Fruit fly (Drosophila melanogaster) Kc167 (cell line): ENCODE results near the gene cib.

ENCODE experiments used
- Myc ChIP-seq: fragments of >200 bp; optimal IDR thresholded peaks from 2 replicates; lab custom pipeline; 2017; ENCODE audit warnings: missing external identifiers
- Sin3A ChIP-seq: fragments of >200 bp; optimal IDR thresholded peaks from 2 replicates; lab custom pipeline; 2018; ENCODE audit warnings: missing external identifiers
- h ChIP-seq: fragments of >200 bp; optimal IDR thresholded peaks from 3 replicates; lab custom pipeline; 2018; ENCODE audit warnings: missing external identifiers
- insv ChIP-seq: fragments of >200 bp; optimal IDR thresholded peaks from 3 replicates; lab custom pipeline; 2018; ENCODE audit warnings: missing external identifiers
- psq ChIP-seq: fragments of >200 bp; optimal IDR thresholded peaks from 2 replicates; lab custom pipeline; 2017; ENCODE audit warnings: missing external identifiers
- ttk ChIP-seq: sonication (Bioruptor generic); optimal IDR thresholded peaks from 2 replicates; lab custom pipeline; 2017; ENCODE audit warnings: missing external identifiers

- TF ChIP-seq Sin3A (lab: Kevin White, UChicago) (no peak), Myc (lab: Kevin White, UChicago) (no peak), insv (no peak), ttk (lab: Kevin White, UChicago) (no peak), psq (lab: Kevin White, UChicago) (no peak), h (lab: Kevin White, UChicago) (no peak)
Observed at dm6 chrX:4100824-4101368, 5.0 kb upstream of the cib start, which contains the start of the genes Cmtr1 and CG15375.
